Worm (Caenorhabditis elegans) whole organism, L2 larva: ENCODE measurements around the gene him-5.

Experiments
- R02D3.7 ChIP-seq: fragments of 150-350 bp; optimal IDR thresholded peaks from 2 replicates; lab custom pipeline; 2014; ENCODE audit warnings: missing biosample characterization, missing genetic modification characterization
- aly-2 ChIP-seq: fragments of 150-350 bp; optimal IDR thresholded peaks from 2 replicates; lab custom pipeline; 2014; ENCODE audit warnings: missing biosample characterization, missing genetic modification characterization
- ama-1 ChIP-seq: fragments of 150-350 bp; optimal IDR thresholded peaks from 2 replicates; lab custom pipeline; 2018; ENCODE audit warnings: inconsistent platforms
- ceh-82 ChIP-seq: fragments of 150-350 bp; optimal IDR thresholded peaks from 2 replicates; lab custom pipeline; 2014; ENCODE audit warnings: missing biosample characterization, missing genetic modification characterization
- elt-3 ChIP-seq: sonication (generic microtip); optimal IDR thresholded peaks from 2 replicates; lab custom pipeline; 2017; ENCODE audit warnings: missing biosample characterization, missing genetic modification characterization
- lin-13 ChIP-seq: fragments of 150-350 bp; optimal IDR thresholded peaks from 2 replicates; lab custom pipeline; 2014; ENCODE audit warnings: missing biosample characterization, missing genetic modification reagents, missing genetic modification characterization
- nhr-129 ChIP-seq: fragments of 150-350 bp; optimal IDR thresholded peaks from 2 replicates; lab custom pipeline; 2014; ENCODE audit warnings: missing biosample characterization, missing genetic modification characterization
- nhr-77 ChIP-seq: fragments of 150-350 bp; optimal IDR thresholded peaks from 2 replicates; lab custom pipeline; 2014; ENCODE audit warnings: missing biosample characterization, missing genetic modification characterization
- ztf-11 ChIP-seq: sonication (generic microtip); optimal IDR thresholded peaks from 2 replicates; lab custom pipeline; 2017; ENCODE audit warnings: missing biosample characterization, missing genetic modification characterization
- ztf-4 ChIP-seq: fragments of 150-350 bp; optimal IDR thresholded peaks from 2 replicates; lab custom pipeline; 2014; ENCODE audit warnings: missing biosample characterization, missing genetic modification characterization

DNA sequence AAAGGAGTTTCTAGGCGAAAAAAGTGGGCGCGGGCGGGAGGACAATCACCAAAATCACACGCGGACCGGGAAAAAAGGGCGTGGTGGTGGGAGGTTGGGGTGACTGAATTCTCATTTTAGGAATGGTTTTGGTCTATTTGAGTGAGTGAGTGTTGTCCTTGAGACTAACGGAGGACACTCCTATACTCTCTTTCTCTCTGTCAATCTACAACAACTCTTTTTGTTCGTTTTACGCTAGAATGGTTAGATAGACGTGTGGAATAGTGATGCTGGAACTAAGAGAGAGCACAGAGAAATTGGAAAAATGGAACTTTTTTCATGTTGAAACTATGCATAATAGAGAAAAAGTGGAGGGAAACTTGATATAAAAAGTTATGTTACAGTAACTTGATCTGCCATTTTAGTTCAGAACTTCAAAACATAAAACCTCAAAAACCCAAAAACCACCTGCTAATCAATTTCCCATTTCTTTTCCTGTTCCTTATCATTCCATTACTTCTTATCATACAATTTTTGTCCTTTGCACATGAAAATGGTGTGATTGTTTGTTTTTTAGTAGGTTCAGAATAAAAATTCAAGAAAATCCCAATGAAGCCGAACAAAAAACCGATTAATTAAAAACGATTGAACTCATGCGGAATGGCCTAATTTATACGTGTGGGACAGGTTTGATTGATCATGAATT lies 44.7 kb downstream of the him-5 start:
- no peak for TF ChIP-seq ztf-11 (tag; lab: Kevin White, UChicago)
- TF ChIP-seq lin-13 (GFP tag; lab: Kevin White, UChicago), result no peak
- no peak for TF ChIP-seq ceh-82 (tag; lab: Kevin White, UChicago)
- no peak for TF ChIP-seq aly-2 (tag; lab: Kevin White, UChicago)
- no peak for TF ChIP-seq nhr-129 (tag; lab: Kevin White, UChicago)
- TF ChIP-seq ama-1 (lab: Kevin White, UChicago), result no peak
- TF ChIP-seq nhr-77 (tag; lab: Kevin White, UChicago), result no peak
- TF ChIP-seq R02D3.7, result no peak
- no peak for TF ChIP-seq ztf-4 (tag; lab: Kevin White, UChicago)
- TF ChIP-seq elt-3, result no peak
